Worm (Caenorhabditis elegans) whole organism, L3 larva: ENCODE data around the gene C13F10.7.
A peak's percentile ranks its signal among the peaks of the same experiment; 100 is the strongest.

Experiments
- R02D3.7 ChIP-seq: fragments of 150-350 bp; optimal IDR thresholded peaks from 2 replicates; lab custom pipeline; 2014; ENCODE audit warnings: missing biosample characterization, missing genetic modification characterization
- ceh-28 ChIP-seq: fragments of 150-350 bp; optimal IDR thresholded peaks from 2 replicates; lab custom pipeline; 2014; ENCODE audit warnings: missing biosample characterization, missing genetic modification reagents, missing genetic modification characterization
- egl-5 ChIP-seq: fragments of 150-350 bp; optimal IDR thresholded peaks from 2 replicates; lab custom pipeline; 2017; ENCODE audit warnings: missing biosample characterization, missing genetic modification reagents, missing genetic modification characterization, inconsistent platforms
- fkh-10 ChIP-seq: sonication (generic microtip); optimal IDR thresholded peaks from 2 replicates; lab custom pipeline; 2017; ENCODE audit warnings: missing biosample characterization, missing genetic modification reagents, missing genetic modification characterization
- fkh-2 ChIP-seq: fragments of 150-350 bp; optimal IDR thresholded peaks from 2 replicates; lab custom pipeline; 2014; ENCODE audit warnings: missing biosample characterization, missing genetic modification reagents, missing genetic modification characterization
- jun-1 ChIP-seq: fragments of 150-350 bp; optimal IDR thresholded peaks from 2 replicates; lab custom pipeline; 2014; ENCODE audit warnings: missing biosample characterization, missing genetic modification reagents, missing genetic modification characterization
- nhr-25 ChIP-seq: sonication (generic microtip); optimal IDR thresholded peaks from 2 replicates; lab custom pipeline; 2017; ENCODE audit warnings: missing biosample characterization, missing genetic modification characterization
- nhr-28 ChIP-seq: fragments of 150-350 bp; optimal IDR thresholded peaks from 2 replicates; lab custom pipeline; 2014; ENCODE audit warnings: missing biosample characterization, missing genetic modification characterization
- pqm-1 ChIP-seq: fragments of 150-350 bp; optimal IDR thresholded peaks from 2 replicates; lab custom pipeline; 2017; ENCODE audit warnings: missing biosample characterization, missing genetic modification characterization, inconsistent platforms
- tbx-2 ChIP-seq: sonication (generic microtip); optimal IDR thresholded peaks from 2 replicates; lab custom pipeline; 2016; ENCODE audit warnings: mild to moderate bottlenecking, missing genetic modification characterization, missing compliant biosample characterization
- zag-1 ChIP-seq: fragments of 150-350 bp; optimal IDR thresholded peaks from 2 replicates; lab custom pipeline; 2014; ENCODE audit warnings: missing biosample characterization, missing genetic modification characterization
- ztf-11 ChIP-seq: fragments of 150-350 bp; optimal IDR thresholded peaks from 2 replicates; lab custom pipeline; 2014; ENCODE audit warnings: missing biosample characterization, missing genetic modification characterization

DNA sequence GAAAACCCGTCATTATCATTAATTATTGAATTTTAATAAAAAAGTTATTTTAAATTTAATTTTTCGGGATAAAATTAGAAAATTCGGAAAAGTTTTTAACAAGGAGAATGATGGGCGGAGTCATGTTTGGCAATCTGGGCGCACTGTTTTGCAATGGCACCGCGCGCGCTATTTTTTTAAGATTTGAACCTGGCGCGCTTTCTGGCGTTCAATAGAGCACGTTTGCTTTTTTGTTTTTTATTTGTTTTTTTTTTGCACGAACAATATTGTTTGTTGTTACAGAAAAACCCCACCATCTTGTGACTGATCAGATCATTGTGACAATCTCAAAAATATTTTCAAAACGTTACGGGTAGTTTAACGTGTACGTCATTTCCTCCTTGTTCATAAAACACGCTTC, 14.1 kb upstream of the C13F10.7 start, which contains the start of gene hyls-1:
- TF ChIP-seq ztf-11 (tag; lab: Kevin White, UChicago): no peak
- TF ChIP-seq jun-1: no peak
- TF ChIP-seq R02D3.7 (tag; lab: Kevin White, UChicago): peak; percentile 69
- TF ChIP-seq ceh-28: peak; percentile 65
- peak; percentile 31 for TF ChIP-seq pqm-1 (tag; lab: Kevin White, UChicago)
- no peak for TF ChIP-seq tbx-2 (tag; lab: Kevin White, UChicago)
- no peak for TF ChIP-seq nhr-28 (tag; lab: Kevin White, UChicago)
- peak; percentile 80 for TF ChIP-seq nhr-25
- no peak for TF ChIP-seq zag-1
- no peak for TF ChIP-seq fkh-10 (GFP tag; lab: Kevin White, UChicago)
- no peak for TF ChIP-seq fkh-2 (tag; lab: Kevin White, UChicago)
- peak; percentile 95 for TF ChIP-seq egl-5 (tag; lab: Kevin White, UChicago)
